ENCODE assay signal across 7 worm cellular contexts in genomic region chrIV:11785064-11785840, ce11.
A peak's percentile ranks its signal among the peaks of the same experiment; 100 is the strongest.
TF ChIP-seq lines count a peak whose summit lies in the region.

No protein-coding gene starts in this region.

TF ChIP-seq in whole organism, L1 larva, 84 proteins besides CTCF, POLR2A, EP300 and RAD21 (continues in another document):
- TF ChIP-seq F16B12.6 (tag; optimal IDR thresholded peaks at IDR 0.05; lab: Kevin White, UChicago) (no peak), nhr-71 (tag; optimal IDR thresholded peaks at IDR 0.05; lab: Kevin White, UChicago) (no peak), nhr-77 (tag; optimal IDR thresholded peaks at IDR 0.05; lab: Kevin White, UChicago) (no peak), sox-4 (tag; optimal IDR thresholded peaks at IDR 0.05; lab: Kevin White, UChicago) (no peak), alr-1 (tag; optimal IDR thresholded peaks at IDR 0.05; lab: Kevin White, UChicago; ENCODE audit: borderline replicate concordance) (no peak), mab-9 (GFP tag; IDR thresholded peaks at IDR 0.05; lab: Robert Waterston, UW) (no peak), unc-130 (tag; optimal IDR thresholded peaks at IDR 0.05; lab: Kevin White, UChicago) (no peak), nhr-11 (tag; optimal IDR thresholded peaks at IDR 0.05; lab: Kevin White, UChicago) (no peak), pag-3 (tag; optimal IDR thresholded peaks at IDR 0.05; lab: Kevin White, UChicago; ENCODE audit: borderline replicate concordance, insufficient read depth) (no peak), nhr-28 (tag; optimal IDR thresholded peaks at IDR 0.05; lab: Kevin White, UChicago) (no peak), fkh-10 (GFP tag; optimal IDR thresholded peaks at IDR 0.05; lab: Kevin White, UChicago) (peak; percentile 76), unc-86 (tag; optimal IDR thresholded peaks at IDR 0.05; lab: Kevin White, UChicago) (peak; percentile 46), aha-1 (tag; optimal IDR thresholded peaks at IDR 0.05; lab: Kevin White, UChicago) (no peak)

TF ChIP-seq in whole organism, L2 larva, 48 proteins besides CTCF, POLR2A, EP300 and RAD21:
- TF ChIP-seq snpc-4 (tag; optimal IDR thresholded peaks at IDR 0.05; lab: Kevin White, UChicago) = no peak
- TF ChIP-seq lsy-2 (tag; optimal IDR thresholded peaks at IDR 0.05; lab: Kevin White, UChicago) = peak in 1 of 2 experiments; percentile 8
- TF ChIP-seq unc-55 (GFP tag; optimal IDR thresholded peaks at IDR 0.05; lab: Kevin White, UChicago) = peak; percentile 73

TF ChIP-seq in whole organism, L3 larva, 47 proteins besides CTCF, POLR2A, EP300 and RAD21:
- peak; percentile 2 for TF ChIP-seq nfya-1 (tag; optimal IDR thresholded peaks at IDR 0.05; lab: Kevin White, UChicago; ENCODE audit: insufficient read depth)
- TF ChIP-seq fkh-2 (tag; optimal IDR thresholded peaks at IDR 0.05; lab: Kevin White, UChicago) = no peak
- TF ChIP-seq nhr-28 (tag; optimal IDR thresholded peaks at IDR 0.05; lab: Kevin White, UChicago) = no peak
- TF ChIP-seq eor-1 (tag; optimal IDR thresholded peaks at IDR 0.05; lab: Kevin White, UChicago) = no peak
- TF ChIP-seq egl-27 (tag; optimal IDR thresholded peaks at IDR 0.05; lab: Kevin White, UChicago) = no peak
- peak; percentile 63 for TF ChIP-seq fkh-10 (GFP tag; optimal IDR thresholded peaks at IDR 0.05; lab: Kevin White, UChicago)
- no peak for TF ChIP-seq nhr-76 (tag; optimal IDR thresholded peaks at IDR 0.05; lab: Kevin White, UChicago)
TF ChIP-seq in whole organism, L3 larva: peak in this region for 2.

TF ChIP-seq in whole organism, L4 larva, 104 proteins besides CTCF, POLR2A, EP300 and RAD21 (continues in another document):
- TF ChIP-seq R02D3.7 (tag; optimal IDR thresholded peaks at IDR 0.05; lab: Kevin White, UChicago) = no peak
- 0 out of 2 replicates have a peak, but pooled peaks have one; percentile 4 for TF ChIP-seq lim-7 (GFP tag; IDR thresholded peaks at IDR 0.05; lab: Robert Waterston, UW)
- TF ChIP-seq nhr-76 (tag; optimal IDR thresholded peaks at IDR 0.05; lab: Kevin White, UChicago) = no peak
- TF ChIP-seq nhr-10 (tag; optimal IDR thresholded peaks at IDR 0.05; lab: Kevin White, UChicago) = no peak
- TF ChIP-seq nhr-25 (tag; optimal IDR thresholded peaks at IDR 0.05; lab: Kevin White, UChicago; ENCODE audit: borderline replicate concordance, insufficient read depth) = no peak
- no peak for TF ChIP-seq T20F7.1 (GFP tag; optimal IDR thresholded peaks at IDR 0.05; lab: Kevin White, UChicago)
- TF ChIP-seq ceh-82 (tag; optimal IDR thresholded peaks at IDR 0.05; lab: Kevin White, UChicago) = no peak
- TF ChIP-seq vab-7 (GFP tag; IDR thresholded peaks at IDR 0.05; lab: Robert Waterston, UW) = no peak
- TF ChIP-seq lsy-2 (tag; optimal IDR thresholded peaks at IDR 0.05; lab: Kevin White, UChicago) = peak in 1 of 2 experiments; percentile 4
- peak; percentile 9 for TF ChIP-seq ces-1 (GFP tag; optimal IDR thresholded peaks at IDR 0.05; lab: Kevin White, UChicago)
- TF ChIP-seq Y5F2A.4 (GFP tag; optimal IDR thresholded peaks at IDR 0.05; lab: Kevin White, UChicago) = no peak
- TF ChIP-seq F44E2.7 (GFP tag; IDR thresholded peaks at IDR 0.05; lab: Robert Waterston, UW) = no peak
- TF ChIP-seq aha-1 (tag; lab: Kevin White, UChicago) = peak; percentile 30
- TF ChIP-seq fkh-10 (GFP tag; optimal IDR thresholded peaks at IDR 0.05; lab: Kevin White, UChicago) = peak; percentile 50
- TF ChIP-seq rbr-2 (tag; optimal IDR thresholded peaks at IDR 0.05; lab: Kevin White, UChicago) = no peak
- TF ChIP-seq pha-4 (GFP tag; IDR thresholded peaks at IDR 0.05; lab: Robert Waterston, UW) = no peak
- no peak for TF ChIP-seq pha-4 (tag; optimal IDR thresholded peaks at IDR 0.05; lab: Kevin White, UChicago)
- TF ChIP-seq lin-1 (GFP tag; IDR thresholded peaks at IDR 0.05; lab: Robert Waterston, UW) = no peak

TF ChIP-seq in whole organism, late embryonic, 69 proteins besides CTCF, POLR2A, EP300 and RAD21:
- TF ChIP-seq ceh-31 (tag; optimal IDR thresholded peaks at IDR 0.05; lab: Kevin White, UChicago) (peak; percentile 44), hlh-8 (tag; optimal IDR thresholded peaks at IDR 0.05; lab: Kevin White, UChicago) (no peak), ref-2 (tag; optimal IDR thresholded peaks at IDR 0.05; lab: Kevin White, UChicago) (peak; percentile 18), unc-42 (tag; optimal IDR thresholded peaks at IDR 0.05; lab: Kevin White, UChicago) (peak; percentile 93)

TF ChIP-seq in whole organism, mixed stage, embryonic, 35 proteins besides CTCF, POLR2A, EP300 and RAD21:
- TF ChIP-seq sem-2 (GFP tag; optimal IDR thresholded peaks at IDR 0.05; lab: Kevin White, UChicago) (no peak), ces-1 (GFP tag; optimal IDR thresholded peaks at IDR 0.05; lab: Kevin White, UChicago) (peak; percentile 84), mab-5 (tag; optimal IDR thresholded peaks at IDR 0.05; lab: Kevin White, UChicago) (no peak), hlh-1 (tag; optimal IDR thresholded peaks at IDR 0.05; lab: Kevin White, UChicago) (no peak), elt-3 (tag; optimal IDR thresholded peaks at IDR 0.05; lab: Kevin White, UChicago) (no peak), ham-2 (GFP tag; optimal IDR thresholded peaks at IDR 0.05; lab: Kevin White, UChicago) (no peak)

TF ChIP-seq in whole organism, young adult, 124 proteins besides CTCF, POLR2A, EP300 and RAD21:
- TF ChIP-seq ceh-27 (GFP tag; optimal IDR thresholded peaks at IDR 0.05; lab: Kevin White, UChicago) (peak; percentile 5), ztf-25 (GFP tag; IDR thresholded peaks at IDR 0.05; lab: Robert Waterston, UW) (no peak)
